Worm (Caenorhabditis elegans) whole organism, midembryonic: ENCODE results near the gene R03D7.15.

ENCODE experiments used
- cog-1 ChIP-seq: sonication (generic microtip); optimal IDR thresholded peaks from 2 replicates; lab custom pipeline; 2016; ENCODE audit warnings: missing genetic modification characterization, missing compliant biosample characterization
- flt-1 ChIP-seq: fragments of 200-800 bp; sonication (Bioruptor generic); IDR thresholded peaks from 2 replicates; pipeline ENCODE4 v1.3.6; 2022; ENCODE audit warnings: missing genetic modification characterization, missing compliant biosample characterization
- klf-2 ChIP-seq: fragments of 200-800 bp; sonication (Bioruptor generic); conservative IDR thresholded peaks from 2 replicates; pipeline ENCODE4 v1.3.6; 2022; ENCODE audit warnings: missing genetic modification reagents, missing genetic modification characterization, missing compliant biosample characterization
- med-1 ChIP-seq: sonication (generic microtip); optimal IDR thresholded peaks from 2 replicates; lab custom pipeline; 2017; ENCODE audit warnings: missing genetic modification characterization, mild to moderate bottlenecking, missing compliant biosample characterization, antibody characterized with exemption, missing genetic modification reagents; ENCODE audit not compliant: insufficient read depth
- ref-1 ChIP-seq: fragments of 200-800 bp; sonication (Bioruptor generic); conservative IDR thresholded peaks from 2 replicates; pipeline ENCODE4 v1.3.6; 2022; ENCODE audit warnings: missing genetic modification reagents, missing genetic modification characterization, missing compliant biosample characterization
- ztf-29 ChIP-seq: fragments of 200-800 bp; sonication (Bioruptor generic); IDR thresholded peaks from 2 replicates; pipeline ENCODE4 v1.3.6; 2022; ENCODE audit warnings: missing genetic modification reagents, missing genetic modification characterization, missing compliant biosample characterization

- no peak for TF ChIP-seq flt-1 (GFP tag; lab: Robert Waterston, UW)
- TF ChIP-seq cog-1 = no peak
- TF ChIP-seq ztf-29 (GFP tag; lab: Robert Waterston, UW) = no peak
- no peak for TF ChIP-seq klf-2 (GFP tag; lab: Robert Waterston, UW)
- no peak for TF ChIP-seq med-1 (GFP tag; lab: Kevin White, UChicago)
- no peak for TF ChIP-seq ref-1
These were observed 17.3 kb upstream of the R03D7.15 start for ce11 chrII:10924669-10925068.
